Worm (Caenorhabditis elegans) whole organism, L2 larva: ENCODE measurements around the gene fbxa-18.
A peak's percentile ranks its signal among the peaks of the same experiment; 100 is the strongest.

Source experiments
- C34F6.9 ChIP-seq: fragments of 150-350 bp; optimal IDR thresholded peaks from 2 replicates; lab custom pipeline; 2014; ENCODE audit warnings: missing biosample characterization, missing genetic modification characterization
- F13H6.1 ChIP-seq: sonication (generic microtip); optimal IDR thresholded peaks from 2 replicates; lab custom pipeline; 2016; ENCODE audit warnings: missing genetic modification characterization, missing compliant biosample characterization
- R02D3.7 ChIP-seq: fragments of 150-350 bp; optimal IDR thresholded peaks from 2 replicates; lab custom pipeline; 2014; ENCODE audit warnings: missing biosample characterization, missing genetic modification characterization
- Y55F3AM.14 ChIP-seq: fragments of 200-800 bp; sonication (Bioruptor generic); optimal IDR thresholded peaks from 2 replicates; lab custom pipeline; 2018; ENCODE audit warnings: mild to moderate bottlenecking, missing genetic modification characterization, missing compliant biosample characterization
- ZK546.5 ChIP-seq: sonication (generic microtip); optimal IDR thresholded peaks from 2 replicates; lab custom pipeline; 2017; ENCODE audit warnings: missing biosample characterization, missing genetic modification characterization
- alr-1 ChIP-seq: fragments of 150-350 bp; optimal IDR thresholded peaks from 2 replicates; lab custom pipeline; 2014; ENCODE audit warnings: missing biosample characterization, missing genetic modification characterization
- aly-2 ChIP-seq: fragments of 150-350 bp; optimal IDR thresholded peaks from 2 replicates; lab custom pipeline; 2014; ENCODE audit warnings: missing biosample characterization, missing genetic modification characterization
- blmp-1 ChIP-seq: sonication (generic microtip); optimal IDR thresholded peaks from 2 replicates; lab custom pipeline; 2017; ENCODE audit warnings: missing genetic modification characterization, mild to moderate bottlenecking, missing compliant biosample characterization, antibody characterized with exemption, moderate library complexity; ENCODE audit not compliant: insufficient read depth
- dmd-4 ChIP-seq: sonication (generic microtip); optimal IDR thresholded peaks from 2 replicates; lab custom pipeline; 2017; ENCODE audit warnings: missing biosample characterization, missing genetic modification characterization
- egl-27 ChIP-seq: sonication (generic microtip); optimal IDR thresholded peaks from 3 replicates; lab custom pipeline; 2017; ENCODE audit warnings: missing biosample characterization, missing genetic modification reagents, missing genetic modification characterization
- elt-1 ChIP-seq: fragments of 150-350 bp; optimal IDR thresholded peaks from 2 replicates; lab custom pipeline; 2014; ENCODE audit warnings: missing biosample characterization, missing genetic modification characterization
- fos-1 ChIP-seq: fragments of 150-350 bp; optimal IDR thresholded peaks from 2 replicates; lab custom pipeline; 2014; ENCODE audit warnings: missing biosample characterization, missing genetic modification characterization
- gmeb-1 ChIP-seq: fragments of 150-350 bp; optimal IDR thresholded peaks from 2 replicates; lab custom pipeline; 2014; ENCODE audit warnings: missing biosample characterization, missing genetic modification characterization
- lin-39 ChIP-seq: fragments of 150-350 bp; optimal IDR thresholded peaks from 2 replicates; lab custom pipeline; 2014; ENCODE audit warnings: missing biosample characterization, missing genetic modification reagents, missing genetic modification characterization
- lsy-2 ChIP-seq, 2 experiments: fragments of 150-350 bp in 1 of 2; sonication (generic microtip) in 1 of 2; optimal IDR thresholded peaks; 2 replicates each; lab custom pipeline; 2014 to 2017; ENCODE audit warnings: missing biosample characterization in 2 of 2, missing genetic modification characterization in 2 of 2
- mab-5 ChIP-seq: fragments of 150-350 bp; optimal IDR thresholded peaks from 2 replicates; lab custom pipeline; 2014; ENCODE audit warnings: missing biosample characterization, missing genetic modification characterization
- mbf-1 ChIP-seq: sonication (generic microtip); optimal IDR thresholded peaks from 2 replicates; lab custom pipeline; 2017; ENCODE audit warnings: missing biosample characterization, missing genetic modification characterization
- mdl-1 ChIP-seq, 2 experiments: fragments of 150-350 bp in 1 of 2; sonication (generic microtip) in 1 of 2; optimal IDR thresholded peaks; 2 replicates each; lab custom pipeline; 2017; ENCODE audit warnings: missing biosample characterization in 2 of 2, missing genetic modification characterization in 2 of 2
- nhr-10 ChIP-seq: sonication (generic microtip); optimal IDR thresholded peaks from 2 replicates; lab custom pipeline; 2017; ENCODE audit warnings: missing biosample characterization, missing genetic modification characterization
- nhr-11 ChIP-seq: fragments of 150-350 bp; optimal IDR thresholded peaks from 2 replicates; lab custom pipeline; 2014; ENCODE audit warnings: missing biosample characterization, missing genetic modification characterization
- nhr-12 ChIP-seq: fragments of 150-350 bp; optimal IDR thresholded peaks from 2 replicates; lab custom pipeline; 2014; ENCODE audit warnings: missing biosample characterization, missing genetic modification characterization
- nhr-129 ChIP-seq: fragments of 150-350 bp; optimal IDR thresholded peaks from 2 replicates; lab custom pipeline; 2014; ENCODE audit warnings: missing biosample characterization, missing genetic modification characterization
- nhr-23 ChIP-seq: fragments of 150-350 bp; optimal IDR thresholded peaks from 2 replicates; lab custom pipeline; 2014; ENCODE audit warnings: missing biosample characterization, missing genetic modification reagents, missing genetic modification characterization
- nhr-237 ChIP-seq: fragments of 150-350 bp; optimal IDR thresholded peaks from 2 replicates; lab custom pipeline; 2014; ENCODE audit warnings: missing biosample characterization, missing genetic modification characterization
- nhr-25 ChIP-seq: fragments of 150-350 bp; sonication (generic microtip); optimal IDR thresholded peaks from 3 replicates; lab custom pipeline; 2014; ENCODE audit warnings: missing biosample characterization, missing genetic modification characterization
- nhr-6 ChIP-seq: fragments of 150-350 bp; optimal IDR thresholded peaks from 2 replicates; lab custom pipeline; 2014; ENCODE audit warnings: missing biosample characterization, missing genetic modification characterization
- nhr-77 ChIP-seq: fragments of 150-350 bp; optimal IDR thresholded peaks from 2 replicates; lab custom pipeline; 2014; ENCODE audit warnings: missing biosample characterization, missing genetic modification characterization
- sem-4 ChIP-seq: fragments of 150-350 bp; optimal IDR thresholded peaks from 2 replicates; lab custom pipeline; 2014; ENCODE audit warnings: missing biosample characterization, missing genetic modification reagents, missing genetic modification characterization
- sma-3 ChIP-seq: sonication (generic microtip); optimal IDR thresholded peaks from 2 replicates; lab custom pipeline; 2016; ENCODE audit warnings: missing genetic modification reagents, missing genetic modification characterization, missing compliant biosample characterization
- sma-9 ChIP-seq, 2 experiments: fragments of 150-350 bp in 1 of 2; sonication (generic microtip) in 1 of 2; optimal IDR thresholded peaks; 2 replicates each; lab custom pipeline; 2014 to 2016; ENCODE audit warnings: missing genetic modification characterization in 2 of 2, mild to moderate bottlenecking in 1 of 2, missing biosample characterization in 1 of 2, missing compliant biosample characterization in 1 of 2, missing genetic modification reagents in 1 of 2, moderate library complexity in 1 of 2
- unc-39 ChIP-seq: fragments of 150-350 bp; optimal IDR thresholded peaks from 2 replicates; lab custom pipeline; 2014; ENCODE audit warnings: missing biosample characterization, missing genetic modification characterization
- unc-62 ChIP-seq: fragments of 150-350 bp; optimal IDR thresholded peaks from 2 replicates; lab custom pipeline; 2014; ENCODE audit warnings: missing biosample characterization, missing genetic modification reagents, missing genetic modification characterization
- zag-1 ChIP-seq: fragments of 150-350 bp; optimal IDR thresholded peaks from 2 replicates; lab custom pipeline; 2014; ENCODE audit warnings: missing biosample characterization, missing genetic modification characterization
- ztf-1 ChIP-seq: fragments of 200-800 bp; sonication (Bioruptor generic); conservative IDR thresholded peaks from 2 replicates; pipeline ENCODE4 v1.3.6; 2022; ENCODE audit warnings: missing genetic modification characterization, missing compliant biosample characterization
- ztf-11 ChIP-seq: sonication (generic microtip); optimal IDR thresholded peaks from 2 replicates; lab custom pipeline; 2017; ENCODE audit warnings: missing biosample characterization, missing genetic modification characterization
- ztf-4 ChIP-seq: fragments of 150-350 bp; optimal IDR thresholded peaks from 2 replicates; lab custom pipeline; 2014; ENCODE audit warnings: missing biosample characterization, missing genetic modification characterization

fbxa-18 gene

ce11 chrV:16137043-16137442 is 5.4 kb upstream of the fbxa-18 start, which contains the start of gene F44G3.7:
TSS of gene F44G3.7 (minus strand) at chrV:16137143.
- no peak for TF ChIP-seq nhr-25 (tag; lab: Kevin White, UChicago)
- no peak for TF ChIP-seq blmp-1
- no peak for TF ChIP-seq nhr-237 (tag; lab: Kevin White, UChicago)
- no peak for TF ChIP-seq ZK546.5
- TF ChIP-seq gmeb-1 (tag; lab: Kevin White, UChicago): no peak
- TF ChIP-seq egl-27 (tag; lab: Kevin White, UChicago): no peak
- no peak for TF ChIP-seq elt-1 (tag; lab: Kevin White, UChicago)
- no peak for TF ChIP-seq sma-3 (GFP tag; lab: Kevin White, UChicago)
- TF ChIP-seq sma-9 (GFP tag; optimal IDR thresholded peaks at IDR 0.05; lab: Kevin White, UChicago): no peak
- TF ChIP-seq sma-9 (tag; optimal IDR thresholded peaks at IDR 0.05; lab: Kevin White, UChicago): no peak
- TF ChIP-seq dmd-4: no peak
- TF ChIP-seq F13H6.1 (tag; lab: Kevin White, UChicago): no peak
- no peak for TF ChIP-seq Y55F3AM.14 (GFP tag; lab: Kevin White, UChicago)
- TF ChIP-seq lsy-2 (tag; optimal IDR thresholded peaks at IDR 0.05; lab: Kevin White, UChicago): no peak
- no peak for TF ChIP-seq R02D3.7 (tag; lab: Kevin White, UChicago)
- TF ChIP-seq mdl-1 (tag; optimal IDR thresholded peaks at IDR 0.05; lab: Kevin White, UChicago): no peak
- TF ChIP-seq nhr-77 (tag; lab: Kevin White, UChicago): no peak

ce11 chrV:16139529-16139928 is 2.9 kb upstream of the fbxa-18 start, which contains the start of gene clc-11:
TSS of gene clc-11 (minus strand) at chrV:16139629.
- TF ChIP-seq unc-62 (GFP tag; lab: Kevin White, UChicago) (no peak), fos-1 (tag; lab: Kevin White, UChicago) (peak; percentile 31), nhr-6 (no peak), R02D3.7 (tag; lab: Kevin White, UChicago) (no peak), nhr-23 (tag; lab: Kevin White, UChicago) (no peak), ztf-11 (no peak), mbf-1 (no peak), nhr-12 (tag; lab: Kevin White, UChicago) (no peak)

ce11 chrV:16141071-16141470 is 1.4 kb upstream of the fbxa-18 start, which contains the start of gene clc-32:
TSS of gene clc-32 (minus strand) at chrV:16141171.
- no peak for TF ChIP-seq ztf-1
- no peak for TF ChIP-seq ztf-4 (tag; lab: Kevin White, UChicago)
- TF ChIP-seq mdl-1 (tag; optimal IDR thresholded peaks at IDR 0.05; lab: Kevin White, UChicago): no peak
- no peak for TF ChIP-seq nhr-11
- no peak for TF ChIP-seq ZK546.5
- no peak for TF ChIP-seq sma-9 (GFP tag; optimal IDR thresholded peaks at IDR 0.05; lab: Kevin White, UChicago)
- no peak for TF ChIP-seq sma-9 (tag; optimal IDR thresholded peaks at IDR 0.05; lab: Kevin White, UChicago)
- TF ChIP-seq egl-27 (tag; lab: Kevin White, UChicago): no peak
- TF ChIP-seq C34F6.9 (tag; lab: Kevin White, UChicago): no peak
- no peak for TF ChIP-seq nhr-237 (tag; lab: Kevin White, UChicago)
- no peak for TF ChIP-seq elt-1 (tag; lab: Kevin White, UChicago)
- no peak for TF ChIP-seq sem-4 (tag; lab: Kevin White, UChicago)
- TF ChIP-seq alr-1 (tag; lab: Kevin White, UChicago): no peak
- TF ChIP-seq zag-1 (tag; lab: Kevin White, UChicago): no peak
- no peak for TF ChIP-seq nhr-129 (tag; lab: Kevin White, UChicago)

- TF ChIP-seq ztf-1 (no peak), alr-1 (tag; lab: Kevin White, UChicago) (no peak), Y55F3AM.14 (GFP tag; lab: Kevin White, UChicago) (no peak), nhr-10 (no peak), mab-5 (tag; lab: Kevin White, UChicago) (no peak), aly-2 (no peak), unc-39 (tag; lab: Kevin White, UChicago) (no peak), lin-39 (tag; lab: Kevin White, UChicago) (no peak), mbf-1 (no peak), sma-9 (GFP tag; optimal IDR thresholded peaks at IDR 0.05; lab: Kevin White, UChicago) (peak; percentile 17), sma-9 (tag; optimal IDR thresholded peaks at IDR 0.05; lab: Kevin White, UChicago) (no peak), ZK546.5 (no peak), sma-3 (GFP tag; lab: Kevin White, UChicago) (no peak), fos-1 (tag; lab: Kevin White, UChicago) (peak; percentile 77)
Measured at ce11 chrV:16143066-16143581, 653 bp downstream of the fbxa-18 start, which contains the start of gene fbxa-88. TSS of gene fbxa-88 (minus strand) at chrV:16143116.
